Fruit fly (Drosophila melanogaster) whole organism, adult: ENCODE measurements around the gene CG34284.

Source experiments
- CG12768 ChIP-seq: fragments of 200-800 bp; sonication (Bioruptor generic); optimal IDR thresholded peaks from 2 replicates; lab custom pipeline; 2017; ENCODE audit warnings: missing biosample characterization, missing genetic modification characterization, mild to moderate bottlenecking, moderate library complexity, missing genetic modification reagents
- CG14711 ChIP-seq: fragments of 200-800 bp; sonication (Bioruptor generic); optimal IDR thresholded peaks from 2 replicates; lab custom pipeline; 2018; ENCODE audit warnings: missing biosample characterization, mild to moderate bottlenecking, missing genetic modification characterization, moderate library complexity
- CG33017 ChIP-seq: fragments of 200-800 bp; sonication (Bioruptor generic); optimal IDR thresholded peaks from 2 replicates; lab custom pipeline; 2018; ENCODE audit warnings: missing biosample characterization, mild to moderate bottlenecking, missing genetic modification characterization, moderate library complexity
- CG7101 ChIP-seq: fragments of 200-800 bp; sonication (Bioruptor generic); optimal IDR thresholded peaks from 2 replicates; lab custom pipeline; 2018; ENCODE audit warnings: missing biosample characterization, mild to moderate bottlenecking, missing genetic modification characterization, moderate library complexity
- Hr96 ChIP-seq: fragments of 200-800 bp; sonication (Bioruptor generic); optimal IDR thresholded peaks from 2 replicates; lab custom pipeline; 2016; ENCODE audit warnings: missing biosample characterization, missing genetic modification characterization
- Mnt ChIP-seq: fragments of 200-800 bp; sonication (Bioruptor generic); optimal IDR thresholded peaks from 2 replicates; lab custom pipeline; 2016; ENCODE audit warnings: missing biosample characterization, mild to moderate bottlenecking, missing genetic modification characterization
- kay ChIP-seq: fragments of 200-800 bp; sonication (Bioruptor generic); peaks from one replicate; lab custom pipeline; 2016; ENCODE audit warnings: missing biosample characterization, missing genetic modification characterization, borderline replicate concordance
- ovo ChIP-seq: fragments of 200-800 bp; sonication (Bioruptor generic); optimal IDR thresholded peaks from 2 replicates; lab custom pipeline; 2016; ENCODE audit warnings: missing biosample characterization, missing genetic modification characterization
- pad ChIP-seq: fragments of 200-800 bp; sonication (Bioruptor generic); optimal IDR thresholded peaks from 3 replicates; lab custom pipeline; 2017; ENCODE audit warnings: missing biosample characterization, missing genetic modification characterization, mild to moderate bottlenecking, moderate library complexity, missing genetic modification reagents

- TF ChIP-seq Mnt (no peak), ovo (GFP tag; lab: Kevin White, UChicago) (no peak), Hr96 (GFP tag; lab: Kevin White, UChicago) (no peak), CG33017 (tag; lab: Kevin White, UChicago) (peak; percentile 52), CG7101 (no peak), kay (GFP tag; lab: Kevin White, UChicago) (no peak), pad (no peak), CG14711 (tag; lab: Kevin White, UChicago) (no peak), CG12768 (GFP tag; lab: Kevin White, UChicago) (no peak)
These were observed at the start of gene CG34284 for dm6 chr3R:18902858-18903257.
